Worm (Caenorhabditis elegans) whole organism, L4 larva: ENCODE measurements around the gene srt-54.

Source experiments
- F44E2.7 ChIP-seq: fragments of 200-800 bp; sonication (Bioruptor generic); IDR thresholded peaks from 2 replicates; pipeline ENCODE4 v2.1.2; 2022; ENCODE audit warnings: missing genetic modification characterization, missing compliant biosample characterization
- R02D3.7 ChIP-seq: fragments of 150-350 bp; sonication (generic microtip); optimal IDR thresholded peaks from 3 replicates; lab custom pipeline; 2014; ENCODE audit warnings: missing biosample characterization, missing genetic modification characterization
- Y105C5A.15 ChIP-seq: fragments of 200-800 bp; sonication (Bioruptor generic); IDR thresholded peaks from 2 replicates; pipeline ENCODE4 v1.3.6; 2022; ENCODE audit warnings: missing genetic modification characterization, missing compliant biosample characterization
- ZK546.5 ChIP-seq, 2 experiments: sonication (generic microtip); optimal IDR thresholded peaks; 2 replicates each; lab custom pipeline; 2017; ENCODE audit warnings: missing biosample characterization in 2 of 2, missing genetic modification characterization in 2 of 2
- aha-1 ChIP-seq: fragments of 150-350 bp; peaks from one replicate; lab custom pipeline; 2014; ENCODE audit warnings: missing biosample characterization, missing genetic modification characterization
- arid-1 ChIP-seq: fragments of 200-800 bp; sonication (Bioruptor generic); conservative IDR thresholded peaks from 2 replicates; pipeline ENCODE4 v1.3.6; 2022; ENCODE audit warnings: missing genetic modification reagents, missing genetic modification characterization, missing compliant biosample characterization
- ceh-20 ChIP-seq: fragments of 200-800 bp; sonication (Bioruptor generic); IDR thresholded peaks from 2 replicates; pipeline ENCODE4 v1.3.6; 2022; ENCODE audit warnings: missing genetic modification reagents, missing genetic modification characterization, missing compliant biosample characterization
- ceh-28 ChIP-seq: fragments of 150-350 bp; optimal IDR thresholded peaks from 2 replicates; lab custom pipeline; 2014; ENCODE audit warnings: missing biosample characterization, missing genetic modification reagents, missing genetic modification characterization
- daf-16 ChIP-seq, 3 experiments: sonication (generic microtip); optimal IDR thresholded peaks; 2 replicates each; lab custom pipeline; 2016 to 2017; ENCODE audit warnings: missing genetic modification characterization in 3 of 3, missing genetic modification reagents in 3 of 3, mild to moderate bottlenecking in 2 of 3, missing compliant biosample characterization in 2 of 3, missing biosample characterization in 1 of 3, moderate library complexity in 1 of 3
- daf-8 ChIP-seq: fragments of 200-800 bp; sonication (Bioruptor generic); IDR thresholded peaks from 2 replicates; pipeline ENCODE4 v1.3.6; 2022; ENCODE audit warnings: missing genetic modification characterization, missing compliant biosample characterization
- dmd-6 ChIP-seq: fragments of 200-800 bp; sonication (Bioruptor generic); IDR thresholded peaks from 2 replicates; pipeline ENCODE4 v1.3.6; 2022; ENCODE audit warnings: missing genetic modification reagents, missing genetic modification characterization, missing compliant biosample characterization
- dmd-9 ChIP-seq: fragments of 200-800 bp; sonication (Bioruptor generic); IDR thresholded peaks from 2 replicates; pipeline ENCODE4 v1.3.6; 2022; ENCODE audit warnings: missing genetic modification reagents, missing genetic modification characterization, missing compliant biosample characterization
- hlh-11 ChIP-seq: fragments of 200-800 bp; sonication (Bioruptor generic); optimal IDR thresholded peaks from 2 replicates; lab custom pipeline; 2018; ENCODE audit warnings: mild to moderate bottlenecking, missing genetic modification characterization, missing compliant biosample characterization
- hlh-30 ChIP-seq: sonication (generic microtip); optimal IDR thresholded peaks from 2 replicates; lab custom pipeline; 2017; ENCODE audit warnings: antibody characterized with exemption, mild to moderate bottlenecking, missing genetic modification characterization, missing compliant biosample characterization; ENCODE audit not compliant: insufficient read depth
- hmg-1.1 ChIP-seq: fragments of 200-800 bp; sonication (Bioruptor generic); IDR thresholded peaks from 2 replicates; pipeline ENCODE4 v1.3.6; 2022; ENCODE audit warnings: missing genetic modification reagents, missing genetic modification characterization, missing compliant biosample characterization
- lim-7 ChIP-seq: fragments of 200-800 bp; sonication (Bioruptor generic); IDR thresholded peaks from 2 replicates; pipeline ENCODE4 v1.3.6; 2022; ENCODE audit warnings: missing genetic modification characterization, missing compliant biosample characterization
- lin-1 ChIP-seq: fragments of 200-800 bp; sonication (Bioruptor generic); IDR thresholded peaks from 2 replicates; pipeline ENCODE4 v1.3.6; 2022; ENCODE audit warnings: missing genetic modification reagents, missing genetic modification characterization, missing compliant biosample characterization
- lin-29 ChIP-seq: fragments of 200-800 bp; sonication (Bioruptor generic); IDR thresholded peaks from 2 replicates; pipeline ENCODE4 v1.3.6; 2022; ENCODE audit warnings: missing genetic modification reagents, missing genetic modification characterization, missing compliant biosample characterization
- lin-38 ChIP-seq: fragments of 200-800 bp; sonication (Bioruptor generic); IDR thresholded peaks from 2 replicates; pipeline ENCODE4 v1.3.6; 2022; ENCODE audit warnings: missing genetic modification reagents, missing genetic modification characterization, missing compliant biosample characterization
- lsy-2 ChIP-seq, 2 experiments: fragments of 150-350 bp in 1 of 2; sonication (generic microtip) in 1 of 2; optimal IDR thresholded peaks; 2 replicates each; lab custom pipeline; 2014 to 2017; ENCODE audit warnings: missing biosample characterization in 2 of 2, missing genetic modification characterization in 2 of 2
- madf-5 ChIP-seq, 2 experiments: fragments of 200-800 bp; sonication (Bioruptor generic); IDR thresholded peaks; 2 replicates each; pipeline ENCODE4 v1.3.6; 2022; ENCODE audit warnings: missing compliant biosample characterization in 2 of 2, missing genetic modification characterization in 2 of 2
- mep-1 ChIP-seq: fragments of 150-350 bp; sonication (generic microtip); optimal IDR thresholded peaks from 3 replicates; lab custom pipeline; 2014; ENCODE audit warnings: missing biosample characterization, missing genetic modification characterization
- mes-2 ChIP-seq: sonication (generic microtip); optimal IDR thresholded peaks from 2 replicates; lab custom pipeline; 2016; ENCODE audit warnings: missing genotype, mild to moderate bottlenecking, missing genetic modification characterization, missing compliant biosample characterization; ENCODE audit not compliant: poor library complexity, severe bottlenecking
- mxl-2 ChIP-seq: fragments of 200-800 bp; sonication (Bioruptor generic); conservative IDR thresholded peaks from 2 replicates; pipeline ENCODE4 v1.3.6; 2022; ENCODE audit warnings: missing genetic modification reagents, missing genetic modification characterization, missing compliant biosample characterization
- mxl-3 ChIP-seq: fragments of 200-800 bp; sonication (Bioruptor generic); optimal IDR thresholded peaks from 2 replicates; lab custom pipeline; 2018; ENCODE audit warnings: mild to moderate bottlenecking, missing genetic modification characterization, missing compliant biosample characterization
- nhr-10 ChIP-seq: fragments of 150-350 bp; optimal IDR thresholded peaks from 2 replicates; lab custom pipeline; 2014; ENCODE audit warnings: missing biosample characterization, missing genetic modification characterization
- nhr-102 ChIP-seq: sonication (generic microtip); optimal IDR thresholded peaks from 2 replicates; lab custom pipeline; 2016; ENCODE audit warnings: mild to moderate bottlenecking, missing genetic modification characterization, moderate library complexity, missing compliant biosample characterization
- nhr-28 ChIP-seq: fragments of 150-350 bp; optimal IDR thresholded peaks from 2 replicates; lab custom pipeline; 2014; ENCODE audit warnings: missing biosample characterization, missing genetic modification characterization
- nhr-77 ChIP-seq: fragments of 150-350 bp; optimal IDR thresholded peaks from 2 replicates; lab custom pipeline; 2014; ENCODE audit warnings: missing biosample characterization, missing genetic modification characterization
- pqm-1 ChIP-seq: sonication (generic microtip); optimal IDR thresholded peaks from 2 replicates; lab custom pipeline; 2017; ENCODE audit warnings: missing biosample characterization, missing genetic modification characterization
- rbr-2 ChIP-seq: sonication (generic microtip); optimal IDR thresholded peaks from 2 replicates; lab custom pipeline; 2016; ENCODE audit warnings: missing genotype, missing genetic modification characterization, missing compliant biosample characterization
- set-16 ChIP-seq: fragments of 200-800 bp; sonication (Bioruptor generic); IDR thresholded peaks from 2 replicates; pipeline ENCODE4 v1.3.6; 2022; ENCODE audit warnings: missing genetic modification reagents, missing genetic modification characterization, missing compliant biosample characterization
- snpc-1.2 ChIP-seq: fragments of 200-800 bp; sonication (Bioruptor generic); IDR thresholded peaks from 2 replicates; pipeline ENCODE4 v1.3.6; 2022; ENCODE audit warnings: missing genetic modification reagents, missing genetic modification characterization, missing compliant biosample characterization
- tag-97 ChIP-seq: fragments of 200-800 bp; sonication (Bioruptor generic); IDR thresholded peaks from 2 replicates; pipeline ENCODE4 v1.3.6; 2022; ENCODE audit warnings: missing genetic modification characterization, missing compliant biosample characterization
- tra-1 ChIP-seq: fragments of 200-800 bp; sonication (Bioruptor generic); IDR thresholded peaks from 2 replicates; pipeline ENCODE4 v1.3.6; 2022; ENCODE audit warnings: missing genetic modification reagents, missing genetic modification characterization, missing compliant biosample characterization
- unc-130 ChIP-seq: sonication (generic microtip); optimal IDR thresholded peaks from 2 replicates; lab custom pipeline; 2016; ENCODE audit warnings: missing genetic modification reagents, missing genetic modification characterization, missing compliant biosample characterization
- unc-62 ChIP-seq, 3 experiments: fragments of 150-350 bp in 1 of 3; sonication (generic microtip); optimal IDR thresholded peaks in 2 of 3; peaks in 1 of 3; 1 replicate in 1 of 3; 2 replicates in 2 of 3; lab custom pipeline; 2014 to 2017; ENCODE audit warnings: missing biosample characterization in 3 of 3, missing genetic modification characterization in 3 of 3, missing genetic modification reagents in 3 of 3, missing genotype in 1 of 3
- vab-7 ChIP-seq: fragments of 200-800 bp; sonication (Bioruptor generic); IDR thresholded peaks from 2 replicates; pipeline ENCODE4 v1.3.6; 2022; ENCODE audit warnings: missing genetic modification reagents, missing genetic modification characterization, missing compliant biosample characterization
- zag-1 ChIP-seq: fragments of 150-350 bp; optimal IDR thresholded peaks from 2 replicates; lab custom pipeline; 2014; ENCODE audit warnings: missing biosample characterization, missing genetic modification characterization
- zfp-3 ChIP-seq: fragments of 200-800 bp; sonication (Bioruptor generic); conservative IDR thresholded peaks from 2 replicates; pipeline ENCODE4 v1.3.6; 2022; ENCODE audit warnings: missing genetic modification reagents, missing genetic modification characterization, missing compliant biosample characterization
- zip-2 ChIP-seq: fragments of 150-350 bp; optimal IDR thresholded peaks from 2 replicates; lab custom pipeline; 2014; ENCODE audit warnings: missing biosample characterization, missing genetic modification characterization
- ztf-7 ChIP-seq: fragments of 150-350 bp; optimal IDR thresholded peaks from 2 replicates; lab custom pipeline; 2014; ENCODE audit warnings: missing biosample characterization, missing genetic modification characterization

srt-54 gene

ce11 chrII:156999-157499 is 40.0 kb downstream of the srt-54 start:
- TF ChIP-seq lin-29 (GFP tag; lab: Robert Waterston, UW) = no peak
- peak; percentile 59 for TF ChIP-seq aha-1 (tag; lab: Kevin White, UChicago)
- TF ChIP-seq ZK546.5 (tag; optimal IDR thresholded peaks at IDR 0.05; lab: Kevin White, UChicago) = no peak
- no peak for TF ChIP-seq daf-16 (GFP tag; optimal IDR thresholded peaks at IDR 0.05; lab: Kevin White, UChicago)
- peak; percentile 7 for TF ChIP-seq daf-16 (tag; optimal IDR thresholded peaks at IDR 0.05; lab: Kevin White, UChicago)
- TF ChIP-seq hlh-11 (tag; lab: Kevin White, UChicago) = peak; percentile 12
- TF ChIP-seq zag-1 (tag; lab: Kevin White, UChicago) = no peak

ce11 chrII:158004-158731 is 41.2 kb downstream of the srt-54 start:
- TF ChIP-seq set-16 (GFP tag; lab: Robert Waterston, UW) (no peak), unc-62 (GFP tag; optimal IDR thresholded peaks at IDR 0.05 in 1 of 2; lab: Kevin White, UChicago) (peak in 1 of 2 experiments; percentile 95), unc-62 (tag; optimal IDR thresholded peaks at IDR 0.05; lab: Kevin White, UChicago) (no peak), mxl-2 (GFP tag; lab: Robert Waterston, UW) (0 out of 2 replicates have a peak, but pooled peaks have one; percentile 22), mxl-3 (no peak), arid-1 (GFP tag; lab: Robert Waterston, UW) (no peak), mes-2 (tag; lab: Kevin White, UChicago) (peak; percentile 29), nhr-28 (tag; lab: Kevin White, UChicago) (no peak), zip-2 (tag; lab: Kevin White, UChicago) (no peak), tra-1 (GFP tag; lab: Robert Waterston, UW) (0 out of 2 replicates have a peak, but pooled peaks have one; percentile 7), rbr-2 (tag; lab: Kevin White, UChicago) (no peak), Y105C5A.15 (GFP tag; lab: Robert Waterston, UW) (no peak), vab-7 (GFP tag; lab: Robert Waterston, UW) (no peak), daf-16 (GFP tag; optimal IDR thresholded peaks at IDR 0.05; lab: Kevin White, UChicago) (no peak), daf-16 (tag; optimal IDR thresholded peaks at IDR 0.05; lab: Kevin White, UChicago) (peak; percentile 4), madf-5 (GFP tag; IDR thresholded peaks at IDR 0.05; lab: Robert Waterston, UW) (no peak), hlh-11 (tag; lab: Kevin White, UChicago) (peak; percentile 2), snpc-1.2 (GFP tag; lab: Robert Waterston, UW) (no peak), tag-97 (no peak), nhr-102 (tag; lab: Kevin White, UChicago) (no peak), lim-7 (GFP tag; lab: Robert Waterston, UW) (no peak), F44E2.7 (GFP tag; lab: Robert Waterston, UW) (no peak), aha-1 (tag; lab: Kevin White, UChicago) (peak; percentile 57), unc-130 (GFP tag; lab: Kevin White, UChicago) (no peak)

- no peak for TF ChIP-seq F44E2.7 (GFP tag; lab: Robert Waterston, UW)
- TF ChIP-seq dmd-6 (GFP tag; lab: Robert Waterston, UW) = peak; percentile 26; the same call in 1 of the 2 replicates
- no peak for TF ChIP-seq lin-1 (GFP tag; lab: Robert Waterston, UW)
- peak; percentile 56 for TF ChIP-seq nhr-28 (tag; lab: Kevin White, UChicago)
- no peak for TF ChIP-seq zfp-3
- TF ChIP-seq ztf-7 (tag; lab: Kevin White, UChicago) = no peak
- TF ChIP-seq dmd-9 (GFP tag; lab: Robert Waterston, UW) = no peak
- no peak for TF ChIP-seq tag-97
- peak; percentile 26 for TF ChIP-seq ceh-28
- peak; percentile 33 for TF ChIP-seq pqm-1 (tag; lab: Kevin White, UChicago)
- no peak for TF ChIP-seq unc-62 (GFP tag; optimal IDR thresholded peaks at IDR 0.05 in 1 of 2; lab: Kevin White, UChicago)
- no peak for TF ChIP-seq unc-62 (tag; optimal IDR thresholded peaks at IDR 0.05; lab: Kevin White, UChicago)
- TF ChIP-seq daf-8 (GFP tag; lab: Robert Waterston, UW) = no peak
- TF ChIP-seq ceh-20 (GFP tag; lab: Robert Waterston, UW) = no peak
- peak in 1 of 2 experiments; percentile 55 for TF ChIP-seq lsy-2 (tag; optimal IDR thresholded peaks at IDR 0.05; lab: Kevin White, UChicago)
- peak; percentile 46 for TF ChIP-seq mep-1 (tag; lab: Kevin White, UChicago)
- TF ChIP-seq lin-38 = peak; percentile 43
- TF ChIP-seq hmg-1.1 (GFP tag; lab: Robert Waterston, UW) = no peak
- TF ChIP-seq R02D3.7 (tag; lab: Kevin White, UChicago) = no peak
- TF ChIP-seq nhr-77 (tag; lab: Kevin White, UChicago) = peak; percentile 29
- TF ChIP-seq hlh-30 (tag; lab: Kevin White, UChicago) = peak; percentile 76
- no peak for TF ChIP-seq nhr-10 (tag; lab: Kevin White, UChicago)
- peak; percentile 61 for TF ChIP-seq mes-2 (tag; lab: Kevin White, UChicago)
Measured at ce11 chrII:159294-159922, 42.4 kb downstream of the srt-54 start.
